Fruit fly (Drosophila melanogaster) whole organism: Measurements from ENCODE around the gene CG31921.
A peak's percentile ranks its signal among the peaks of the same experiment; 100 is the strongest.

Source experiments
- CG8478 ChIP-seq: fragments of >200 bp; optimal IDR thresholded peaks from 2 replicates; lab custom pipeline; 2018; ENCODE audit warnings: inconsistent platforms
- Dll ChIP-seq: fragments of >200 bp; optimal IDR thresholded peaks from 2 replicates; lab custom pipeline; 2017
- EcR ChIP-seq, 2 experiments: fragments of >200 bp; optimal IDR thresholded peaks; 2 replicates each; lab custom pipeline; 2017; ENCODE audit warnings: missing biosample characterization in 2 of 2, missing genetic modification characterization in 2 of 2, missing genetic modification reagents in 2 of 2
- pan ChIP-seq: fragments of >200 bp; optimal IDR thresholded peaks from 2 replicates; lab custom pipeline; 2017
- psq ChIP-seq: fragments of >200 bp; optimal IDR thresholded peaks from 2 replicates; lab custom pipeline; 2017
- usp ChIP-seq: fragments of >200 bp; optimal IDR thresholded peaks from 2 replicates; lab custom pipeline; 2017; ENCODE audit warnings: missing biosample characterization, missing genetic modification characterization, mixed read lengths

CG31921 gene

dm6 chr2L:305198-305597, 26.9 kb downstream of the CG31921 start:
- TF ChIP-seq psq (lab: Kevin White, UChicago) (no peak), usp (GFP tag; lab: Kevin White, UChicago) (no peak), EcR (GFP tag; optimal IDR thresholded peaks at IDR 0.05; lab: Kevin White, UChicago) (no peak), CG8478 (lab: Kevin White, UChicago) (no peak), Dll (no peak), pan (lab: Kevin White, UChicago) (no peak)

- TF ChIP-seq Dll, result no peak
- no peak for TF ChIP-seq pan (lab: Kevin White, UChicago)
- TF ChIP-seq usp (GFP tag; lab: Kevin White, UChicago), result no peak
- TF ChIP-seq EcR (GFP tag; optimal IDR thresholded peaks at IDR 0.05; lab: Kevin White, UChicago), result no peak
- TF ChIP-seq psq (lab: Kevin White, UChicago), result no peak
- TF ChIP-seq CG8478 (lab: Kevin White, UChicago), result no peak
Measured at dm6 chr2L:303306-303962, 28.7 kb downstream of the CG31921 start.

dm6 chr2L:300877-301706, 31.0 kb downstream of the CG31921 start:
- TF ChIP-seq pan (lab: Kevin White, UChicago), result no peak
- no peak for TF ChIP-seq usp (GFP tag; lab: Kevin White, UChicago)
- TF ChIP-seq psq (lab: Kevin White, UChicago), result no peak
- TF ChIP-seq CG8478 (lab: Kevin White, UChicago), result no peak
- no peak for TF ChIP-seq Dll
- TF ChIP-seq EcR (GFP tag; optimal IDR thresholded peaks at IDR 0.05; lab: Kevin White, UChicago), result no peak

- TF ChIP-seq pan (lab: Kevin White, UChicago), result no peak
- no peak for TF ChIP-seq Dll
- TF ChIP-seq psq (lab: Kevin White, UChicago), result no peak
- TF ChIP-seq CG8478 (lab: Kevin White, UChicago), result no peak
Measured at dm6 chr2L:300006-300405, 32.1 kb downstream of the CG31921 start.

- TF ChIP-seq EcR (GFP tag; optimal IDR thresholded peaks at IDR 0.05; lab: Kevin White, UChicago) (no peak), usp (GFP tag; lab: Kevin White, UChicago) (no peak), pan (lab: Kevin White, UChicago) (no peak), psq (lab: Kevin White, UChicago) (no peak), Dll (no peak), CG8478 (lab: Kevin White, UChicago) (no peak)
Measured at dm6 chr2L:299038-299437, 33.1 kb downstream of the CG31921 start.

dm6 chr2L:298285-298644, 33.9 kb downstream of the CG31921 start:
- TF ChIP-seq psq (lab: Kevin White, UChicago), result no peak
- TF ChIP-seq EcR (GFP tag; optimal IDR thresholded peaks at IDR 0.05; lab: Kevin White, UChicago), result no peak
- no peak for TF ChIP-seq usp (GFP tag; lab: Kevin White, UChicago)
- no peak for TF ChIP-seq pan (lab: Kevin White, UChicago)
- no peak for TF ChIP-seq Dll
- TF ChIP-seq CG8478 (lab: Kevin White, UChicago), result no peak

dm6 chr2L:297480-298284, 34.5 kb downstream of the CG31921 start, which contains the start of gene Pi3K21B:
Pi3K21B (plus strand) TSS chr2L:297880.
- TF ChIP-seq usp (GFP tag; lab: Kevin White, UChicago), result no peak
- no peak for TF ChIP-seq EcR (GFP tag; optimal IDR thresholded peaks at IDR 0.05; lab: Kevin White, UChicago)
- TF ChIP-seq pan (lab: Kevin White, UChicago), result no peak
- TF ChIP-seq psq (lab: Kevin White, UChicago), result no peak
- TF ChIP-seq Dll, result no peak
- TF ChIP-seq CG8478 (lab: Kevin White, UChicago), result no peak

- TF ChIP-seq pan (lab: Kevin White, UChicago) (no peak), EcR (GFP tag; optimal IDR thresholded peaks at IDR 0.05; lab: Kevin White, UChicago) (peak; percentile 73 to 94)
Measured at dm6 chr2L:294452-295362, 37.4 kb downstream of the CG31921 start, which contains the start of the genes U2af38 and Stip1. U2af38 (minus strand) TSS chr2L:294681. Stip1 (plus strand) TSS chr2L:295122.

dm6 chr2L:292301-292700, 39.8 kb downstream of the CG31921 start, which contains the start of gene CG11562:
CG11562 (plus strand) TSS chr2L:292419.
- no peak for TF ChIP-seq psq (lab: Kevin White, UChicago)
- no peak for TF ChIP-seq EcR (GFP tag; optimal IDR thresholded peaks at IDR 0.05; lab: Kevin White, UChicago)
- no peak for TF ChIP-seq usp (GFP tag; lab: Kevin White, UChicago)
- TF ChIP-seq Dll, result no peak
- TF ChIP-seq pan (lab: Kevin White, UChicago), result no peak

dm6 chr2L:291657-292056, 40.5 kb downstream of the CG31921 start, which contains the start of gene CG3625:
CG3625 (minus strand) TSS chr2L:291795.
- TF ChIP-seq psq (lab: Kevin White, UChicago) (no peak), EcR (GFP tag; optimal IDR thresholded peaks at IDR 0.05; lab: Kevin White, UChicago) (no peak), CG8478 (lab: Kevin White, UChicago) (no peak), Dll (no peak), pan (lab: Kevin White, UChicago) (no peak), usp (GFP tag; lab: Kevin White, UChicago) (no peak)
